Fruit fly (Drosophila melanogaster) Kc167 (cell line): ENCODE measurements around the gene MCTS1.

Experiments used
- h ChIP-seq: fragments of >200 bp; optimal IDR thresholded peaks from 3 replicates; lab custom pipeline; 2018; ENCODE audit warnings: missing external identifiers
- psq ChIP-seq: fragments of >200 bp; optimal IDR thresholded peaks from 2 replicates; lab custom pipeline; 2017; ENCODE audit warnings: missing external identifiers

DNA sequence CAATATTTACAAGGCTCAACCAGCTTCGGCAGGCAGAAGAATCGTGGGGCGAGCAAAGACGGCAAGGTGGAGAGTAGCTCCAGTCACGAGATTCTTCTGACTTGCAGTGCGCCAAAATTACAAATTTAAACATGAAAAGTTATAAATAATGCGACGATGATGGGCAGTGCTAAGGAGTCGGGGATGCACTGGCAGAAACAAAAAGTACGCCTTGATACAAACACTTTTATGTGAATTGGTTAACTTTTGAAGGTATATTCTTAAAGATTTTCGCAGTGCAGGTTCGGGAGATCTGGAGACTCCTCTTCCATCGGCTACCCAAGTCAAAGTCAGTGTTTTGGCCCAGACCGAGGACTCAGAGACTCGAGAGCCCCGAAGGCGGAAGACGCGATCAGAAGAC, 16.3 kb upstream of the MCTS1 start:
- TF ChIP-seq psq (lab: Kevin White, UChicago) = no peak
- no peak for TF ChIP-seq h (lab: Kevin White, UChicago)
